ENCODE assay signal across 4 worm cellular contexts in the genomic region with DNA sequence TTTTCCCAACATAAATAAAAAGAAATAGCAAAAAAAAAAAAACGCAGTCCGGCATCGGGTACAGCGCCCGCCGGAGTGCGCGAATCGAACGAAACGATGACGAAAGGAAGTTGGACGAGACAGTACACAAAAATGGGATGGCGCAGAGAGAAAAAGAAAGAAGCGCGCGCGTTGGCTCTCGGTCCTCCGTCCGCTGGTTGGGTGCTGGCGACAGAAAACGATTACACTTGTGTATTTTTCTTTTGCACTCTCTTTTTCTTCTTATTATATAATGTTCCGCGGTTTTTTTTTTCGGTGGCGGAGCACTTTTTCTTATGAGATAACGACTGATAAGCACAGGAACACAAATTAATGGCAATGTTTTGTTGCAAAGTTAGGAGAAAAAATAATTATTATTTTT.
A peak's percentile ranks its signal among the peaks of the same experiment; 100 is the strongest.
TF ChIP-seq lines count a peak whose summit lies in the region.

No protein-coding gene starts in this region.

TF ChIP-seq in whole organism, L1 larva, 84 proteins besides CTCF, POLR2A, EP300 and RAD21 (continued from another document):
- peak; percentile 9 for TF ChIP-seq pqm-1 (tag; optimal IDR thresholded peaks at IDR 0.05; lab: Kevin White, UChicago)
- peak; percentile 70 for TF ChIP-seq elt-2 (tag; optimal IDR thresholded peaks at IDR 0.05; lab: Kevin White, UChicago)
- peak; percentile 55 for TF ChIP-seq swsn-7 (tag; optimal IDR thresholded peaks at IDR 0.05; lab: Kevin White, UChicago)
- TF ChIP-seq mep-1 (tag; optimal IDR thresholded peaks at IDR 0.05; lab: Kevin White, UChicago) = peak; percentile 27
- peak; percentile 8 for TF ChIP-seq nhr-77 (tag; optimal IDR thresholded peaks at IDR 0.05; lab: Kevin White, UChicago)
- TF ChIP-seq C16A3.4 (tag; optimal IDR thresholded peaks at IDR 0.05; lab: Kevin White, UChicago) = no peak
- peak; percentile 66 for TF ChIP-seq skn-1 (tag; optimal IDR thresholded peaks at IDR 0.05; lab: Kevin White, UChicago)
- TF ChIP-seq fkh-4 (tag; optimal IDR thresholded peaks at IDR 0.05; lab: Kevin White, UChicago; ENCODE audit: borderline replicate concordance) = no peak
- TF ChIP-seq efl-3 (GFP tag; optimal IDR thresholded peaks at IDR 0.05; lab: Kevin White, UChicago) = no peak
- TF ChIP-seq nhr-71 (tag; optimal IDR thresholded peaks at IDR 0.05; lab: Kevin White, UChicago) = peak; percentile 70
- peak; percentile 39 for TF ChIP-seq nhr-20 (tag; optimal IDR thresholded peaks at IDR 0.05; lab: Kevin White, UChicago)
- peak; percentile 31 for TF ChIP-seq nhr-47 (tag; optimal IDR thresholded peaks at IDR 0.05; lab: Kevin White, UChicago)
- peak; percentile 32 for TF ChIP-seq dsc-1 (tag; optimal IDR thresholded peaks at IDR 0.05; lab: Kevin White, UChicago)
- TF ChIP-seq lin-14 (GFP tag; optimal IDR thresholded peaks at IDR 0.05; lab: Kevin White, UChicago) = peak; percentile 92
- peak in 2 of 3 experiments; percentile 16 to 30 for TF ChIP-seq dpl-1 (GFP tag; optimal IDR thresholded peaks at IDR 0.05; lab: Kevin White, UChicago)
- peak; percentile 52 for TF ChIP-seq xbp-1 (tag; optimal IDR thresholded peaks at IDR 0.05; lab: Kevin White, UChicago)
- peak; percentile 38 to 63 for TF ChIP-seq lsy-2 (tag; optimal IDR thresholded peaks at IDR 0.05; lab: Kevin White, UChicago)
- peak in 1 of 3 experiments; percentile 63 for TF ChIP-seq ceh-82 (tag; optimal IDR thresholded peaks at IDR 0.05; lab: Kevin White, UChicago)
- TF ChIP-seq nhr-90 (tag; optimal IDR thresholded peaks at IDR 0.05; lab: Kevin White, UChicago; ENCODE audit: poor library complexity) = peak; percentile 45
- TF ChIP-seq lin-35 (GFP tag; optimal IDR thresholded peaks at IDR 0.05; lab: Kevin White, UChicago) = peak; percentile 45 to 50
- no peak for TF ChIP-seq lin-39 (tag; optimal IDR thresholded peaks at IDR 0.05; lab: Kevin White, UChicago)
- TF ChIP-seq unc-62 (GFP tag; optimal IDR thresholded peaks at IDR 0.05; lab: Kevin White, UChicago) = no peak
- no peak for TF ChIP-seq mef-2 (tag; optimal IDR thresholded peaks at IDR 0.05; lab: Kevin White, UChicago)
- peak; percentile 4 for TF ChIP-seq fkh-8 (tag; optimal IDR thresholded peaks at IDR 0.05; lab: Kevin White, UChicago)
- no peak for TF ChIP-seq ceh-8 (GFP tag; optimal IDR thresholded peaks at IDR 0.05; lab: Kevin White, UChicago)

TF ChIP-seq in whole organism, L2 larva, 48 proteins besides CTCF, POLR2A, EP300 and RAD21 (continued from another document):
- TF ChIP-seq F13H6.1 (tag; optimal IDR thresholded peaks at IDR 0.05; lab: Kevin White, UChicago) = peak; percentile 77
- TF ChIP-seq mbf-1 (tag; optimal IDR thresholded peaks at IDR 0.05; lab: Kevin White, UChicago) = no peak
- TF ChIP-seq lsy-2 (tag; optimal IDR thresholded peaks at IDR 0.05; lab: Kevin White, UChicago) = peak; percentile 8 to 67
- no peak for TF ChIP-seq sma-9 (GFP tag; optimal IDR thresholded peaks at IDR 0.05; lab: Kevin White, UChicago)
- TF ChIP-seq sma-9 (tag; optimal IDR thresholded peaks at IDR 0.05; lab: Kevin White, UChicago) = no peak
- no peak for TF ChIP-seq unc-39 (tag; optimal IDR thresholded peaks at IDR 0.05; lab: Kevin White, UChicago)
- no peak for TF ChIP-seq nhr-11 (tag; optimal IDR thresholded peaks at IDR 0.05; lab: Kevin White, UChicago)
- no peak for TF ChIP-seq nhr-10 (tag; optimal IDR thresholded peaks at IDR 0.05; lab: Kevin White, UChicago)
- no peak for TF ChIP-seq egl-27 (tag; optimal IDR thresholded peaks at IDR 0.05; lab: Kevin White, UChicago)
- TF ChIP-seq sma-3 (GFP tag; optimal IDR thresholded peaks at IDR 0.05; lab: Kevin White, UChicago) = peak; percentile 32
- no peak for TF ChIP-seq aly-2 (tag; optimal IDR thresholded peaks at IDR 0.05; lab: Kevin White, UChicago)
- TF ChIP-seq zag-1 (tag; optimal IDR thresholded peaks at IDR 0.05; lab: Kevin White, UChicago) = peak; percentile 13
- TF ChIP-seq sem-4 (tag; optimal IDR thresholded peaks at IDR 0.05; lab: Kevin White, UChicago) = no peak
- TF ChIP-seq nhr-237 (tag; optimal IDR thresholded peaks at IDR 0.05; lab: Kevin White, UChicago) = no peak
- TF ChIP-seq gmeb-1 (tag; optimal IDR thresholded peaks at IDR 0.05; lab: Kevin White, UChicago) = peak; percentile 24
- TF ChIP-seq blmp-1 (tag; optimal IDR thresholded peaks at IDR 0.05; lab: Kevin White, UChicago; ENCODE audit: insufficient read depth) = no peak
- no peak for TF ChIP-seq R02D3.7 (tag; optimal IDR thresholded peaks at IDR 0.05; lab: Kevin White, UChicago)
- TF ChIP-seq ZK546.5 (tag; optimal IDR thresholded peaks at IDR 0.05; lab: Kevin White, UChicago) = no peak
- no peak for TF ChIP-seq elt-1 (tag; optimal IDR thresholded peaks at IDR 0.05; lab: Kevin White, UChicago)
- no peak for TF ChIP-seq nhr-6 (tag; optimal IDR thresholded peaks at IDR 0.05; lab: Kevin White, UChicago)
- no peak for TF ChIP-seq elt-3 (tag; optimal IDR thresholded peaks at IDR 0.05; lab: Kevin White, UChicago)
- TF ChIP-seq ceh-16 (tag; optimal IDR thresholded peaks at IDR 0.05; lab: Kevin White, UChicago) = no peak
- no peak for TF ChIP-seq ama-1 (optimal IDR thresholded peaks at IDR 0.05; lab: Kevin White, UChicago)
- TF ChIP-seq snpc-4 (tag; optimal IDR thresholded peaks at IDR 0.05; lab: Kevin White, UChicago) = no peak
- no peak for TF ChIP-seq nhr-23 (tag; optimal IDR thresholded peaks at IDR 0.05; lab: Kevin White, UChicago)
- no peak for TF ChIP-seq ztf-4 (tag; optimal IDR thresholded peaks at IDR 0.05; lab: Kevin White, UChicago)
- TF ChIP-seq ceh-82 (tag; optimal IDR thresholded peaks at IDR 0.05; lab: Kevin White, UChicago) = no peak
- no peak for TF ChIP-seq skn-1 (tag; optimal IDR thresholded peaks at IDR 0.05; lab: Kevin White, UChicago)
- peak; percentile 54 for TF ChIP-seq unc-55 (GFP tag; optimal IDR thresholded peaks at IDR 0.05; lab: Kevin White, UChicago)
- no peak for TF ChIP-seq lin-39 (tag; optimal IDR thresholded peaks at IDR 0.05; lab: Kevin White, UChicago)
- TF ChIP-seq lin-11 (tag; optimal IDR thresholded peaks at IDR 0.05; lab: Kevin White, UChicago) = peak; percentile 36
- TF ChIP-seq nhr-21 (tag; optimal IDR thresholded peaks at IDR 0.05; lab: Kevin White, UChicago) = no peak
- TF ChIP-seq mdl-1 (tag; optimal IDR thresholded peaks at IDR 0.05; lab: Kevin White, UChicago) = peak in 1 of 2 experiments; percentile 19
- TF ChIP-seq nhr-12 (tag; optimal IDR thresholded peaks at IDR 0.05; lab: Kevin White, UChicago) = no peak
- TF ChIP-seq fos-1 (tag; optimal IDR thresholded peaks at IDR 0.05; lab: Kevin White, UChicago) = peak; percentile 86
- TF ChIP-seq alr-1 (tag; optimal IDR thresholded peaks at IDR 0.05; lab: Kevin White, UChicago) = no peak

TF ChIP-seq in whole organism, L3 larva, 47 proteins besides CTCF, POLR2A, EP300 and RAD21 (continued from another document):
- TF ChIP-seq nhr-11 (tag; optimal IDR thresholded peaks at IDR 0.05; lab: Kevin White, UChicago) (no peak), fkh-2 (tag; optimal IDR thresholded peaks at IDR 0.05; lab: Kevin White, UChicago) (no peak), pqm-1 (tag; optimal IDR thresholded peaks at IDR 0.05; lab: Kevin White, UChicago) (peak; percentile 62), elt-3 (tag; optimal IDR thresholded peaks at IDR 0.05; lab: Kevin White, UChicago) (no peak), lin-39 (tag; optimal IDR thresholded peaks at IDR 0.05; lab: Kevin White, UChicago) (peak; percentile 91), skn-1 (tag; optimal IDR thresholded peaks at IDR 0.05; lab: Kevin White, UChicago) (peak; percentile 76), hmg-11 (tag; optimal IDR thresholded peaks at IDR 0.05; lab: Kevin White, UChicago) (peak; percentile 97), ceh-82 (tag; optimal IDR thresholded peaks at IDR 0.05; lab: Kevin White, UChicago) (no peak), nhr-43 (tag; optimal IDR thresholded peaks at IDR 0.05; lab: Kevin White, UChicago; ENCODE audit: poor library complexity, severe bottlenecking) (peak; percentile 7), snpc-4 (tag; optimal IDR thresholded peaks at IDR 0.05; lab: Kevin White, UChicago) (peak; percentile 56), nhr-77 (tag; optimal IDR thresholded peaks at IDR 0.05; lab: Kevin White, UChicago) (no peak), lin-15B (tag; optimal IDR thresholded peaks at IDR 0.05; lab: Kevin White, UChicago) (peak; percentile 27), nhr-237 (tag; optimal IDR thresholded peaks at IDR 0.05; lab: Kevin White, UChicago) (no peak), ama-1 (optimal IDR thresholded peaks at IDR 0.05; lab: Kevin White, UChicago) (no peak)

TF ChIP-seq in whole organism, L4 larva, 104 proteins besides CTCF, POLR2A, EP300 and RAD21 (continued from another document and continues in another):
- TF ChIP-seq saeg-2 (GFP tag; IDR thresholded peaks at IDR 0.05; lab: Robert Waterston, UW) = no peak
- no peak for TF ChIP-seq egl-27 (tag; optimal IDR thresholded peaks at IDR 0.05; lab: Kevin White, UChicago)
- no peak for TF ChIP-seq lin-15B (tag; optimal IDR thresholded peaks at IDR 0.05; lab: Kevin White, UChicago)
- no peak for TF ChIP-seq F26F4.8 (GFP tag; conservative IDR thresholded peaks at IDR 0.05; lab: Robert Waterston, UW)
- TF ChIP-seq tag-97 (GFP tag; IDR thresholded peaks at IDR 0.05; lab: Robert Waterston, UW) = no peak
- TF ChIP-seq nhr-102 (tag; optimal IDR thresholded peaks at IDR 0.05; lab: Kevin White, UChicago) = no peak
- no peak for TF ChIP-seq lin-1 (GFP tag; IDR thresholded peaks at IDR 0.05; lab: Robert Waterston, UW)
- TF ChIP-seq zag-1 (tag; optimal IDR thresholded peaks at IDR 0.05; lab: Kevin White, UChicago) = no peak
- TF ChIP-seq nhr-111 (GFP tag; optimal IDR thresholded peaks at IDR 0.05; lab: Kevin White, UChicago) = no peak
- no peak for TF ChIP-seq zfp-2 (tag; optimal IDR thresholded peaks at IDR 0.05; lab: Kevin White, UChicago)
- TF ChIP-seq vab-7 (GFP tag; IDR thresholded peaks at IDR 0.05; lab: Robert Waterston, UW) = no peak
- TF ChIP-seq daf-19 (GFP tag; conservative IDR thresholded peaks at IDR 0.05; lab: Robert Waterston, UW) = no peak
- TF ChIP-seq mes-2 (tag; optimal IDR thresholded peaks at IDR 0.05; lab: Kevin White, UChicago; ENCODE audit: poor library complexity, severe bottlenecking) = peak; percentile 50
- TF ChIP-seq hif-1 (tag; optimal IDR thresholded peaks at IDR 0.05; lab: Kevin White, UChicago) = peak in 1 of 2 experiments; percentile 55
- no peak for TF ChIP-seq gei-8 (GFP tag; optimal IDR thresholded peaks at IDR 0.05; lab: Kevin White, UChicago)
- 0 out of 2 replicates have a peak, but pooled peaks have one; percentile 25 for TF ChIP-seq ctbp-1 (GFP tag; IDR thresholded peaks at IDR 0.05; lab: Robert Waterston, UW)
- no peak for TF ChIP-seq Y75B8A.6 (GFP tag; IDR thresholded peaks at IDR 0.05; lab: Robert Waterston, UW)
- TF ChIP-seq zfp-3 (GFP tag; conservative IDR thresholded peaks at IDR 0.05; lab: Robert Waterston, UW) = no peak
- TF ChIP-seq mxl-3 (GFP tag; optimal IDR thresholded peaks at IDR 0.05; lab: Kevin White, UChicago) = no peak
- TF ChIP-seq unc-130 (GFP tag; optimal IDR thresholded peaks at IDR 0.05; lab: Kevin White, UChicago) = no peak
- TF ChIP-seq nhr-28 (tag; optimal IDR thresholded peaks at IDR 0.05; lab: Kevin White, UChicago) = peak; percentile 55
- TF ChIP-seq F37D6.2 (tag; optimal IDR thresholded peaks at IDR 0.05; lab: Kevin White, UChicago) = no peak
- TF ChIP-seq lir-3 (tag; optimal IDR thresholded peaks at IDR 0.05; lab: Kevin White, UChicago) = no peak
- peak; percentile 54 for TF ChIP-seq set-16 (GFP tag; IDR thresholded peaks at IDR 0.05; lab: Robert Waterston, UW)
- TF ChIP-seq ama-1 (optimal IDR thresholded peaks at IDR 0.05; lab: Kevin White, UChicago) = no peak
- no peak for TF ChIP-seq F49E8.2 (tag; optimal IDR thresholded peaks at IDR 0.05; lab: Kevin White, UChicago; ENCODE audit: borderline replicate concordance)
- TF ChIP-seq lsy-2 (tag; optimal IDR thresholded peaks at IDR 0.05; lab: Kevin White, UChicago) = peak in 1 of 2 experiments; percentile 55
- no peak for TF ChIP-seq Y48G9A.11 (GFP tag; IDR thresholded peaks at IDR 0.05; lab: Robert Waterston, UW)
- TF ChIP-seq madf-5 (GFP tag; IDR thresholded peaks at IDR 0.05; lab: Robert Waterston, UW) = no peak
- TF ChIP-seq nhr-6 (tag; optimal IDR thresholded peaks at IDR 0.05; lab: Kevin White, UChicago) = no peak
- TF ChIP-seq ceh-32 (tag; optimal IDR thresholded peaks at IDR 0.05; lab: Kevin White, UChicago; ENCODE audit: poor library complexity) = no peak
- no peak for TF ChIP-seq nhr-11 (tag; optimal IDR thresholded peaks at IDR 0.05; lab: Kevin White, UChicago)
- no peak for TF ChIP-seq lin-13 (GFP tag; optimal IDR thresholded peaks at IDR 0.05; lab: Kevin White, UChicago)
- TF ChIP-seq pqm-1 (tag; optimal IDR thresholded peaks at IDR 0.05; lab: Kevin White, UChicago) = peak; percentile 79
- TF ChIP-seq snpc-4 (tag; optimal IDR thresholded peaks at IDR 0.05; lab: Kevin White, UChicago) = no peak
- TF ChIP-seq Y5F2A.4 (GFP tag; optimal IDR thresholded peaks at IDR 0.05; lab: Kevin White, UChicago) = no peak
- TF ChIP-seq mep-1 (tag; optimal IDR thresholded peaks at IDR 0.05; lab: Kevin White, UChicago) = peak; percentile 69
- TF ChIP-seq zip-2 (tag; optimal IDR thresholded peaks at IDR 0.05; lab: Kevin White, UChicago) = no peak
- TF ChIP-seq nhr-76 (tag; optimal IDR thresholded peaks at IDR 0.05; lab: Kevin White, UChicago) = no peak
- no peak for TF ChIP-seq spr-1 (tag; optimal IDR thresholded peaks at IDR 0.05; lab: Kevin White, UChicago)
- 0 out of 2 replicates have a peak, but pooled peaks have one; percentile 48 for TF ChIP-seq php-3 (GFP tag; IDR thresholded peaks at IDR 0.05; lab: Robert Waterston, UW)
- no peak for TF ChIP-seq Y105C5A.15 (GFP tag; IDR thresholded peaks at IDR 0.05; lab: Robert Waterston, UW)
- no peak for TF ChIP-seq spr-3 (GFP tag; optimal IDR thresholded peaks at IDR 0.05; lab: Kevin White, UChicago)
- TF ChIP-seq fkh-10 (GFP tag; optimal IDR thresholded peaks at IDR 0.05; lab: Kevin White, UChicago) = no peak
- TF ChIP-seq nhr-41 (GFP tag; IDR thresholded peaks at IDR 0.05; lab: Robert Waterston, UW) = no peak
- TF ChIP-seq tra-1 (GFP tag; IDR thresholded peaks at IDR 0.05; lab: Robert Waterston, UW) = peak; percentile 64; the same call in 1 of the 2 replicates
- no peak for TF ChIP-seq ceh-28 (tag; optimal IDR thresholded peaks at IDR 0.05; lab: Kevin White, UChicago)
- TF ChIP-seq nhr-77 (tag; optimal IDR thresholded peaks at IDR 0.05; lab: Kevin White, UChicago) = peak; percentile 51
- no peak for TF ChIP-seq lim-7 (GFP tag; IDR thresholded peaks at IDR 0.05; lab: Robert Waterston, UW)
- no peak for TF ChIP-seq jun-1 (tag; optimal IDR thresholded peaks at IDR 0.05; lab: Kevin White, UChicago)
- no peak for TF ChIP-seq unc-62 (GFP tag; optimal IDR thresholded peaks at IDR 0.05 in 1 of 2; lab: Kevin White, UChicago)
- no peak for TF ChIP-seq unc-62 (tag; optimal IDR thresholded peaks at IDR 0.05; lab: Kevin White, UChicago)
- TF ChIP-seq ZK546.5 (tag; optimal IDR thresholded peaks at IDR 0.05; lab: Kevin White, UChicago) = no peak
- TF ChIP-seq ZK337.2 (GFP tag; IDR thresholded peaks at IDR 0.05; lab: Robert Waterston, UW) = no peak
- TF ChIP-seq skn-1 (tag; optimal IDR thresholded peaks at IDR 0.05; lab: Kevin White, UChicago) = no peak
- no peak for TF ChIP-seq nhr-10 (tag; optimal IDR thresholded peaks at IDR 0.05; lab: Kevin White, UChicago)
- TF ChIP-seq daf-12 (tag; optimal IDR thresholded peaks at IDR 0.05; lab: Kevin White, UChicago) = no peak
- no peak for TF ChIP-seq dmd-8 (GFP tag; IDR thresholded peaks at IDR 0.05; lab: Robert Waterston, UW)
- no peak for TF ChIP-seq snpc-1.2 (GFP tag; IDR thresholded peaks at IDR 0.05; lab: Robert Waterston, UW)
- peak in 1 of 2 experiments; percentile 62 for TF ChIP-seq mdl-1 (tag; optimal IDR thresholded peaks at IDR 0.05; lab: Kevin White, UChicago)
- no peak; the same call in 1 of the 2 replicates for TF ChIP-seq madf-9 (GFP tag; conservative IDR thresholded peaks at IDR 0.05; lab: Robert Waterston, UW)
- no peak for TF ChIP-seq attf-4 (tag; optimal IDR thresholded peaks at IDR 0.05; lab: Kevin White, UChicago)
- TF ChIP-seq ztf-11 (tag; optimal IDR thresholded peaks at IDR 0.05; lab: Kevin White, UChicago) = no peak
- TF ChIP-seq hlh-30 (tag; optimal IDR thresholded peaks at IDR 0.05; lab: Kevin White, UChicago; ENCODE audit: insufficient read depth) = peak; percentile 75
- no peak for TF ChIP-seq nhr-237 (tag; optimal IDR thresholded peaks at IDR 0.05; lab: Kevin White, UChicago)
